Worm (Caenorhabditis elegans) whole organism, young adult: Measurements from ENCODE around the gene C24F3.2.

Experiments used
- B0019.2 ChIP-seq: fragments of 200-800 bp; sonication (Bioruptor generic); conservative IDR thresholded peaks from 2 replicates; pipeline ENCODE4 v1.3.6; 2022; ENCODE audit warnings: missing genetic modification reagents, missing genetic modification characterization, missing compliant biosample characterization
- B0035.1 ChIP-seq: sonication (generic microtip); optimal IDR thresholded peaks from 2 replicates; lab custom pipeline; 2016; ENCODE audit warnings: missing genetic modification characterization, mild to moderate bottlenecking, missing compliant biosample characterization, missing genotype, missing genetic modification reagents
- B0336.3 ChIP-seq: fragments of 200-800 bp; sonication (Bioruptor generic); IDR thresholded peaks from 2 replicates; pipeline ENCODE4 v1.3.6; 2022; ENCODE audit warnings: missing genetic modification characterization, missing compliant biosample characterization
- C06A6.2 ChIP-seq: fragments of 200-800 bp; sonication (Bioruptor generic); conservative IDR thresholded peaks from 2 replicates; pipeline ENCODE4 v1.3.6; 2022; ENCODE audit warnings: missing genetic modification characterization, missing compliant biosample characterization
- C17E4.6 ChIP-seq: fragments of 200-800 bp; sonication (Bioruptor generic); IDR thresholded peaks from 2 replicates; pipeline ENCODE4 v1.3.6; 2022; ENCODE audit warnings: missing genetic modification reagents, missing genetic modification characterization, missing compliant biosample characterization
- F22D6.2 ChIP-seq: sonication (generic microtip); optimal IDR thresholded peaks from 2 replicates; lab custom pipeline; 2016; ENCODE audit warnings: mild to moderate bottlenecking, missing genetic modification characterization, missing compliant biosample characterization
- F57C9.4 ChIP-seq: sonication (generic microtip); optimal IDR thresholded peaks from 2 replicates; lab custom pipeline; 2017; ENCODE audit warnings: mild to moderate bottlenecking, missing genetic modification characterization, missing compliant biosample characterization
- K11D2.4 ChIP-seq: fragments of 200-800 bp; sonication (Bioruptor generic); IDR thresholded peaks from 2 replicates; pipeline ENCODE4 v1.3.6; 2022; ENCODE audit warnings: missing genetic modification reagents, missing genetic modification characterization, missing compliant biosample characterization
- Y53F4B.3 ChIP-seq: fragments of 200-800 bp; sonication (Bioruptor generic); IDR thresholded peaks from 2 replicates; pipeline ENCODE4 v1.3.6; 2022; ENCODE audit warnings: missing genetic modification reagents, missing genetic modification characterization, missing compliant biosample characterization
- Y53G8AR.9 ChIP-seq: fragments of 200-800 bp; sonication (Bioruptor generic); conservative IDR thresholded peaks from 2 replicates; pipeline ENCODE4 v1.3.6; 2022; ENCODE audit warnings: missing genetic modification reagents, missing genetic modification characterization, missing compliant biosample characterization
- Y95B8A.8 ChIP-seq: fragments of 200-800 bp; sonication (Bioruptor generic); IDR thresholded peaks from 2 replicates; pipeline ENCODE4 v1.3.6; 2022; ENCODE audit warnings: missing genetic modification reagents, missing genetic modification characterization, missing compliant biosample characterization
- athp-1 ChIP-seq: sonication (generic microtip); optimal IDR thresholded peaks from 2 replicates; lab custom pipeline; 2017; ENCODE audit warnings: mild to moderate bottlenecking, missing genetic modification characterization, missing compliant biosample characterization
- cebp-1 ChIP-seq, 2 experiments: fragments of 200-800 bp in 1 of 2; sonication (Bioruptor generic) in 1 of 2; sonication (generic microtip) in 1 of 2; IDR thresholded peaks in 1 of 2; optimal IDR thresholded peaks in 1 of 2; 2 replicates each; pipeline versions ENCODE4 v1.3.6 to Lab custom; 2017 to 2022; ENCODE audit warnings: missing compliant biosample characterization in 2 of 2, missing genetic modification characterization in 2 of 2, mild to moderate bottlenecking in 1 of 2, missing genetic modification reagents in 1 of 2, moderate library complexity in 1 of 2
- ceh-27 ChIP-seq: fragments of 200-800 bp; sonication (Bioruptor generic); optimal IDR thresholded peaks from 2 replicates; lab custom pipeline; 2018; ENCODE audit warnings: mild to moderate bottlenecking, missing genetic modification characterization, moderate library complexity, missing compliant biosample characterization
- chd-7 ChIP-seq: sonication (generic microtip); optimal IDR thresholded peaks from 2 replicates; lab custom pipeline; 2016; ENCODE audit warnings: mild to moderate bottlenecking, missing genetic modification characterization, moderate library complexity, missing compliant biosample characterization
- dpl-1 ChIP-seq: fragments of 150-350 bp; optimal IDR thresholded peaks from 2 replicates; lab custom pipeline; 2014; ENCODE audit warnings: missing biosample characterization, missing genetic modification reagents, missing genetic modification characterization
- egl-18 ChIP-seq: fragments of 200-800 bp; sonication (Bioruptor generic); IDR thresholded peaks from 2 replicates; pipeline ENCODE4 v1.3.6; 2022; ENCODE audit warnings: missing genetic modification reagents, missing genetic modification characterization, missing compliant biosample characterization
- egl-44 ChIP-seq: fragments of 200-800 bp; sonication (Bioruptor generic); IDR thresholded peaks from 2 replicates; pipeline ENCODE4 v1.3.6; 2022; ENCODE audit warnings: missing genetic modification reagents, missing genetic modification characterization, missing compliant biosample characterization
- egrh-3 ChIP-seq: fragments of 200-800 bp; sonication (Bioruptor generic); IDR thresholded peaks from 2 replicates; pipeline ENCODE4 v1.3.6; 2022; ENCODE audit warnings: missing genetic modification reagents, missing genetic modification characterization, missing compliant biosample characterization
- ets-4 ChIP-seq: fragments of 200-800 bp; sonication (Bioruptor generic); optimal IDR thresholded peaks from 2 replicates; lab custom pipeline; 2018; ENCODE audit warnings: mild to moderate bottlenecking, missing genetic modification characterization, missing compliant biosample characterization
- gei-17 ChIP-seq: fragments of 200-800 bp; sonication (Bioruptor generic); optimal IDR thresholded peaks from 2 replicates; lab custom pipeline; 2018; ENCODE audit warnings: mild to moderate bottlenecking, missing genetic modification characterization, missing compliant biosample characterization
- hlh-12 ChIP-seq: sonication (generic microtip); optimal IDR thresholded peaks from 2 replicates; lab custom pipeline; 2016; ENCODE audit warnings: missing genetic modification characterization, missing compliant biosample characterization
- hlh-26 ChIP-seq: fragments of 200-800 bp; sonication (Bioruptor generic); conservative IDR thresholded peaks from 2 replicates; pipeline ENCODE4 v1.3.6; 2022; ENCODE audit warnings: missing genetic modification reagents, missing genetic modification characterization, missing compliant biosample characterization
- lin-35 ChIP-seq, 3 experiments: fragments of 150-350 bp in 2 of 3; sonication (generic microtip) in 1 of 3; optimal IDR thresholded peaks; 2 replicates each; lab custom pipeline; 2014 to 2018; ENCODE audit warnings: missing biosample characterization in 3 of 3, missing genetic modification characterization in 3 of 3, missing genetic modification reagents in 3 of 3
- lin-40 ChIP-seq: sonication (generic microtip); optimal IDR thresholded peaks from 2 replicates; lab custom pipeline; 2016; ENCODE audit warnings: missing genetic modification characterization, mild to moderate bottlenecking, missing compliant biosample characterization, missing genotype, missing genetic modification reagents
- lin-54 ChIP-seq: fragments of 200-800 bp; sonication (Bioruptor generic); optimal IDR thresholded peaks from 2 replicates; lab custom pipeline; 2018; ENCODE audit warnings: mild to moderate bottlenecking, missing genetic modification characterization, missing compliant biosample characterization
- mes-4 ChIP-seq: sonication (generic microtip); optimal IDR thresholded peaks from 2 replicates; lab custom pipeline; 2016; ENCODE audit warnings: missing genotype, missing genetic modification characterization, missing compliant biosample characterization
- nfya-2 ChIP-seq: fragments of 200-800 bp; sonication (Bioruptor generic); IDR thresholded peaks from 2 replicates; pipeline ENCODE4 v1.3.6; 2022; ENCODE audit warnings: missing genetic modification reagents, missing genetic modification characterization, missing compliant biosample characterization
- nfyb-1 ChIP-seq: fragments of 200-800 bp; sonication (Bioruptor generic); IDR thresholded peaks from 2 replicates; pipeline ENCODE4 v1.3.6; 2022; ENCODE audit warnings: missing genetic modification reagents, missing genetic modification characterization, missing compliant biosample characterization
- nhr-80 ChIP-seq: sonication (generic microtip); optimal IDR thresholded peaks from 2 replicates; lab custom pipeline; 2016; ENCODE audit warnings: missing genetic modification characterization, missing compliant biosample characterization
- nhr-90 ChIP-seq: sonication (generic microtip); optimal IDR thresholded peaks from 2 replicates; lab custom pipeline; 2016; ENCODE audit warnings: missing genotype, mild to moderate bottlenecking, missing genetic modification characterization, missing compliant biosample characterization
- pbrm-1 ChIP-seq: fragments of 200-800 bp; sonication (Bioruptor generic); IDR thresholded peaks from 2 replicates; pipeline ENCODE4 v1.3.6; 2022; ENCODE audit warnings: missing genetic modification reagents, missing genetic modification characterization, missing compliant biosample characterization
- pha-4 ChIP-seq: fragments of 150-350 bp; sonication (generic microtip); optimal IDR thresholded peaks from 2 replicates; lab custom pipeline; 2014; ENCODE audit warnings: missing biosample characterization, missing genetic modification reagents, missing genetic modification characterization
- repo-1 ChIP-seq: sonication (generic microtip); optimal IDR thresholded peaks from 2 replicates; lab custom pipeline; 2017; ENCODE audit warnings: mild to moderate bottlenecking, missing genetic modification characterization, missing compliant biosample characterization
- snpc-4 ChIP-seq, 5 experiments: fragments of 150-350 bp in 1 of 5; sonication (generic microtip) in 4 of 5; optimal IDR thresholded peaks; 2 replicates each; lab custom pipeline; 2014 to 2018; ENCODE audit warnings: missing genetic modification characterization in 5 of 5, missing biosample characterization in 3 of 5, antibody characterized with exemption in 2 of 5, mild to moderate bottlenecking in 2 of 5, missing compliant biosample characterization in 2 of 5, missing genotype in 2 of 5, moderate library complexity in 2 of 5, missing genetic modification reagents in 1 of 5
- somi-1 ChIP-seq: fragments of 200-800 bp; sonication (Bioruptor generic); optimal IDR thresholded peaks from 2 replicates; lab custom pipeline; 2018; ENCODE audit warnings: mild to moderate bottlenecking, missing genetic modification characterization, missing compliant biosample characterization
- tbp1 ChIP-seq: fragments of 200-800 bp; sonication (Bioruptor generic); optimal IDR thresholded peaks from 2 replicates; lab custom pipeline; 2018; ENCODE audit warnings: mild to moderate bottlenecking, missing genetic modification characterization, missing compliant biosample characterization
- tlf-1 ChIP-seq: fragments of 200-800 bp; sonication (Bioruptor generic); optimal IDR thresholded peaks from 2 replicates; lab custom pipeline; 2018; ENCODE audit warnings: mild to moderate bottlenecking, missing genetic modification characterization, missing compliant biosample characterization
- ztf-22 ChIP-seq: fragments of 200-800 bp; sonication (Bioruptor generic); optimal IDR thresholded peaks from 2 replicates; lab custom pipeline; 2018; ENCODE audit warnings: mild to moderate bottlenecking, missing genetic modification characterization, moderate library complexity, missing compliant biosample characterization

Gene C24F3.2

DNA sequence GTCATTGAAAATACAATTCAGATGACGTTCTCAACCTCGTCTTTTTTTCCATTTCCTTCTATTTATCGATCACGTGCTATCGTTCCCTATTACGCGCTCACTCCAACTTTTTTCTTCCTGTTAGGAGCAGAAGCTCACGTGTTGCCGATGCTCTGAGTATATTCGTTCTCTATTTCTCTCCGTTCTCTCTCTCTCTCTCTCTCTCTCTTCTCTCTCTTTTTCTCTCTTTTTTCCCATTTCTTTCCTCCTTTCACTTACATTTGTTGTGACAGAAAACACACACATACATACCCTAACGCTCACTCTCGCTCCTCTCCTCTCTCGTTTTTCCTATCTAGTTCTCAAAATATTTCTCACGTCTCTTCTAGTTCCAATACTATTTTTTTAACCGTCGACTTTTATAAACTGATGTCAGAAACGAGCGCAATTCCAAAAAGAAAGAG is 30.0 kb downstream of the C24F3.2 start (continued):
- TF ChIP-seq F57C9.4 (tag; lab: Kevin White, UChicago): no peak
- peak; percentile 58 for TF ChIP-seq tbp1
- peak; percentile 50 for TF ChIP-seq nhr-90 (tag; lab: Kevin White, UChicago)
- TF ChIP-seq athp-1 (tag; lab: Kevin White, UChicago): no peak
- peak; percentile 49 for TF ChIP-seq gei-17
- peak; percentile 88 for TF ChIP-seq K11D2.4 (GFP tag; lab: Robert Waterston, UW)
- TF ChIP-seq egl-44 (GFP tag; lab: Robert Waterston, UW): peak; percentile 78; the same call in 1 of the 2 replicates
- TF ChIP-seq tlf-1 (GFP tag; lab: Kevin White, UChicago): peak; percentile 75
- peak; percentile 46 for TF ChIP-seq F22D6.2 (tag; lab: Kevin White, UChicago)
- peak; percentile 95 for TF ChIP-seq nhr-80 (tag; lab: Kevin White, UChicago)
- TF ChIP-seq lin-54 (GFP tag; lab: Kevin White, UChicago): peak; percentile 50
- TF ChIP-seq C17E4.6 (GFP tag; lab: Robert Waterston, UW): no peak
- TF ChIP-seq ets-4 (GFP tag; lab: Kevin White, UChicago): no peak
- no peak for TF ChIP-seq nfya-2
- TF ChIP-seq hlh-26 (GFP tag; lab: Robert Waterston, UW): no peak
- no peak for TF ChIP-seq dpl-1
- TF ChIP-seq C06A6.2 (GFP tag; lab: Robert Waterston, UW): peak; percentile 80
- peak; percentile 84 for TF ChIP-seq somi-1 (GFP tag; lab: Kevin White, UChicago)
- TF ChIP-seq pbrm-1 (GFP tag; lab: Robert Waterston, UW): peak; percentile 81
- TF ChIP-seq cebp-1 (GFP tag; IDR thresholded peaks at IDR 0.05; lab: Robert Waterston, UW): peak; percentile 50; the same call in 1 of the 2 replicates
- peak; percentile 89 for TF ChIP-seq cebp-1 (tag; optimal IDR thresholded peaks at IDR 0.05; lab: Kevin White, UChicago)
- no peak for TF ChIP-seq Y53F4B.3 (GFP tag; lab: Robert Waterston, UW)
- TF ChIP-seq ztf-22 (GFP tag; lab: Kevin White, UChicago): peak; percentile 61
- TF ChIP-seq Y53G8AR.9: peak; percentile 71
- no peak for TF ChIP-seq pha-4 (tag; lab: Kevin White, UChicago)
- peak; percentile 79 for TF ChIP-seq nfyb-1 (GFP tag; lab: Robert Waterston, UW)
- TF ChIP-seq B0336.3 (GFP tag; lab: Robert Waterston, UW): peak; percentile 75
- no peak for TF ChIP-seq repo-1 (tag; lab: Kevin White, UChicago)
- no peak for TF ChIP-seq mes-4 (tag; lab: Kevin White, UChicago)
- no peak for TF ChIP-seq hlh-12 (tag; lab: Kevin White, UChicago)
- no peak for TF ChIP-seq egl-18
- peak; percentile 26 for TF ChIP-seq B0035.1 (tag; lab: Kevin White, UChicago)
- TF ChIP-seq chd-7 (tag; lab: Kevin White, UChicago): peak; percentile 89
- TF ChIP-seq ceh-27 (GFP tag; lab: Kevin White, UChicago): peak; percentile 72
- no peak for TF ChIP-seq B0019.2
- TF ChIP-seq egrh-3 (GFP tag; lab: Robert Waterston, UW): peak; percentile 76
- TF ChIP-seq snpc-4 (GFP tag; optimal IDR thresholded peaks at IDR 0.05; lab: Kevin White, UChicago): peak; percentile 63
- peak in 2 of 4 experiments; percentile 55 to 56 for TF ChIP-seq snpc-4 (tag; optimal IDR thresholded peaks at IDR 0.05; lab: Kevin White, UChicago)
- TF ChIP-seq lin-40: peak; percentile 91
- TF ChIP-seq lin-35 (GFP tag; optimal IDR thresholded peaks at IDR 0.05; lab: Kevin White, UChicago): peak in 2 of 3 experiments; percentile 32 to 80
- no peak for TF ChIP-seq Y95B8A.8 (GFP tag; lab: Robert Waterston, UW)
- TF ChIP-seq, all 124 proteins: peak for 47
